Worm (Caenorhabditis elegans) whole organism, L4 larva: ENCODE measurements around the gene M199.135.

ENCODE experiments used
- D1046.2 ChIP-seq: fragments of 200-800 bp; sonication (Bioruptor generic); IDR thresholded peaks from 2 replicates; pipeline ENCODE4 v1.3.6; 2022; ENCODE audit warnings: missing genetic modification characterization, missing compliant biosample characterization
- F26F4.8 ChIP-seq: fragments of 200-800 bp; sonication (Bioruptor generic); conservative IDR thresholded peaks from 2 replicates; pipeline ENCODE4 v1.3.6; 2022; ENCODE audit warnings: missing genetic modification characterization, missing compliant biosample characterization
- F49E8.2 ChIP-seq: sonication (generic microtip); optimal IDR thresholded peaks from 2 replicates; lab custom pipeline; 2016; ENCODE audit warnings: missing compliant biosample characterization, mild to moderate bottlenecking, missing genetic modification characterization, borderline replicate concordance
- T26A8.4 ChIP-seq: fragments of 200-800 bp; sonication (Bioruptor generic); IDR thresholded peaks from 2 replicates; pipeline ENCODE4 v1.3.6; 2022; ENCODE audit warnings: missing genetic modification characterization, missing compliant biosample characterization
- aha-1 ChIP-seq: fragments of 150-350 bp; peaks from one replicate; lab custom pipeline; 2014; ENCODE audit warnings: missing biosample characterization, missing genetic modification characterization
- aly-2 ChIP-seq: sonication (generic microtip); optimal IDR thresholded peaks from 2 replicates; lab custom pipeline; 2018; ENCODE audit warnings: missing biosample characterization, missing genetic modification characterization
- ceh-28 ChIP-seq: fragments of 150-350 bp; optimal IDR thresholded peaks from 2 replicates; lab custom pipeline; 2014; ENCODE audit warnings: missing biosample characterization, missing genetic modification reagents, missing genetic modification characterization
- ceh-82 ChIP-seq: sonication (generic microtip); optimal IDR thresholded peaks from 2 replicates; lab custom pipeline; 2017; ENCODE audit warnings: missing biosample characterization, missing genetic modification characterization
- ces-1 ChIP-seq: fragments of 150-350 bp; sonication (generic microtip); optimal IDR thresholded peaks from 4 replicates; lab custom pipeline; 2014; ENCODE audit warnings: missing biosample characterization, missing genetic modification reagents, missing genetic modification characterization
- cey-2 ChIP-seq: sonication (generic microtip); optimal IDR thresholded peaks from 3 replicates; lab custom pipeline; 2017; ENCODE audit warnings: missing genetic modification characterization, mild to moderate bottlenecking, missing compliant biosample characterization, antibody characterized with exemption, borderline replicate concordance; ENCODE audit not compliant: insufficient read depth
- dmd-6 ChIP-seq: fragments of 200-800 bp; sonication (Bioruptor generic); IDR thresholded peaks from 2 replicates; pipeline ENCODE4 v1.3.6; 2022; ENCODE audit warnings: missing genetic modification reagents, missing genetic modification characterization, missing compliant biosample characterization
- dmd-8 ChIP-seq: fragments of 200-800 bp; sonication (Bioruptor generic); IDR thresholded peaks from 2 replicates; pipeline ENCODE4 v1.3.6; 2022; ENCODE audit warnings: missing genetic modification characterization, missing compliant biosample characterization
- egl-43 ChIP-seq: fragments of 200-800 bp; sonication (Bioruptor generic); IDR thresholded peaks from 2 replicates; pipeline ENCODE4 v1.3.6; 2022; ENCODE audit warnings: missing genetic modification reagents, missing genetic modification characterization, missing compliant biosample characterization
- hlh-11 ChIP-seq: fragments of 200-800 bp; sonication (Bioruptor generic); optimal IDR thresholded peaks from 2 replicates; lab custom pipeline; 2018; ENCODE audit warnings: mild to moderate bottlenecking, missing genetic modification characterization, missing compliant biosample characterization
- hmg-1.1 ChIP-seq: fragments of 200-800 bp; sonication (Bioruptor generic); IDR thresholded peaks from 2 replicates; pipeline ENCODE4 v1.3.6; 2022; ENCODE audit warnings: missing genetic modification reagents, missing genetic modification characterization, missing compliant biosample characterization
- jun-1 ChIP-seq: fragments of 150-350 bp; optimal IDR thresholded peaks from 2 replicates; lab custom pipeline; 2014; ENCODE audit warnings: missing biosample characterization, missing genetic modification reagents, missing genetic modification characterization
- lin-13 ChIP-seq: fragments of 150-350 bp; optimal IDR thresholded peaks from 2 replicates; lab custom pipeline; 2014; ENCODE audit warnings: missing biosample characterization, missing genetic modification reagents, missing genetic modification characterization
- lin-15B ChIP-seq: fragments of 150-350 bp; sonication (generic microtip); optimal IDR thresholded peaks from 3 replicates; lab custom pipeline; 2014; ENCODE audit warnings: missing biosample characterization, missing genetic modification characterization
- lir-3 ChIP-seq: sonication (generic microtip); optimal IDR thresholded peaks from 2 replicates; lab custom pipeline; 2016; ENCODE audit warnings: mild to moderate bottlenecking, missing genetic modification characterization, missing compliant biosample characterization
- mdl-1 ChIP-seq, 2 experiments: fragments of 150-350 bp in 1 of 2; sonication (generic microtip) in 1 of 2; optimal IDR thresholded peaks; 2 replicates each; lab custom pipeline; 2014 to 2017; ENCODE audit warnings: missing biosample characterization in 2 of 2, missing genetic modification characterization in 2 of 2
- mdt-29 ChIP-seq: fragments of 200-800 bp; sonication (Bioruptor generic); IDR thresholded peaks from 2 replicates; pipeline ENCODE4 v1.3.6; 2022; ENCODE audit warnings: missing genetic modification reagents, missing genetic modification characterization, missing compliant biosample characterization
- mes-2 ChIP-seq: sonication (generic microtip); optimal IDR thresholded peaks from 2 replicates; lab custom pipeline; 2016; ENCODE audit warnings: missing genotype, mild to moderate bottlenecking, missing genetic modification characterization, missing compliant biosample characterization; ENCODE audit not compliant: poor library complexity, severe bottlenecking
- mxl-3 ChIP-seq: fragments of 200-800 bp; sonication (Bioruptor generic); optimal IDR thresholded peaks from 2 replicates; lab custom pipeline; 2018; ENCODE audit warnings: mild to moderate bottlenecking, missing genetic modification characterization, missing compliant biosample characterization
- nhr-102 ChIP-seq: sonication (generic microtip); optimal IDR thresholded peaks from 2 replicates; lab custom pipeline; 2016; ENCODE audit warnings: mild to moderate bottlenecking, missing genetic modification characterization, moderate library complexity, missing compliant biosample characterization
- nhr-25 ChIP-seq: sonication (generic microtip); optimal IDR thresholded peaks from 2 replicates; lab custom pipeline; 2017; ENCODE audit warnings: missing genetic modification characterization, mild to moderate bottlenecking, missing compliant biosample characterization, antibody characterized with exemption, moderate library complexity, borderline replicate concordance; ENCODE audit not compliant: insufficient read depth
- nhr-41 ChIP-seq: fragments of 200-800 bp; sonication (Bioruptor generic); IDR thresholded peaks from 2 replicates; pipeline ENCODE4 v1.3.6; 2022; ENCODE audit warnings: missing genetic modification reagents, missing genetic modification characterization, missing compliant biosample characterization
- nhr-42 ChIP-seq: fragments of 200-800 bp; sonication (Bioruptor generic); IDR thresholded peaks from 2 replicates; pipeline ENCODE4 v1.3.6; 2022; ENCODE audit warnings: missing genetic modification characterization, missing compliant biosample characterization
- nhr-76 ChIP-seq: fragments of 150-350 bp; optimal IDR thresholded peaks from 2 replicates; lab custom pipeline; 2014; ENCODE audit warnings: missing biosample characterization, missing genetic modification characterization
- php-3 ChIP-seq: fragments of 200-800 bp; sonication (Bioruptor generic); IDR thresholded peaks from 2 replicates; pipeline ENCODE4 v1.3.6; 2022; ENCODE audit warnings: missing genetic modification reagents, missing genetic modification characterization, missing compliant biosample characterization
- pqm-1 ChIP-seq: sonication (generic microtip); optimal IDR thresholded peaks from 2 replicates; lab custom pipeline; 2017; ENCODE audit warnings: missing biosample characterization, missing genetic modification characterization
- rbr-2 ChIP-seq: sonication (generic microtip); optimal IDR thresholded peaks from 2 replicates; lab custom pipeline; 2016; ENCODE audit warnings: missing genotype, missing genetic modification characterization, missing compliant biosample characterization
- snpc-1.2 ChIP-seq: fragments of 200-800 bp; sonication (Bioruptor generic); IDR thresholded peaks from 2 replicates; pipeline ENCODE4 v1.3.6; 2022; ENCODE audit warnings: missing genetic modification reagents, missing genetic modification characterization, missing compliant biosample characterization
- tag-97 ChIP-seq: fragments of 200-800 bp; sonication (Bioruptor generic); IDR thresholded peaks from 2 replicates; pipeline ENCODE4 v1.3.6; 2022; ENCODE audit warnings: missing genetic modification characterization, missing compliant biosample characterization
- unc-39 ChIP-seq: sonication (generic microtip); optimal IDR thresholded peaks from 2 replicates; lab custom pipeline; 2017; ENCODE audit warnings: missing biosample characterization, missing genetic modification characterization
- unc-62 ChIP-seq, 3 experiments: fragments of 150-350 bp in 1 of 3; sonication (generic microtip); optimal IDR thresholded peaks in 2 of 3; peaks in 1 of 3; 1 replicate in 1 of 3; 2 replicates in 2 of 3; lab custom pipeline; 2014 to 2017; ENCODE audit warnings: missing biosample characterization in 3 of 3, missing genetic modification characterization in 3 of 3, missing genetic modification reagents in 3 of 3, missing genotype in 1 of 3
- zag-1 ChIP-seq: fragments of 150-350 bp; optimal IDR thresholded peaks from 2 replicates; lab custom pipeline; 2014; ENCODE audit warnings: missing biosample characterization, missing genetic modification characterization
- zfp-2 ChIP-seq: sonication (generic microtip); optimal IDR thresholded peaks from 2 replicates; lab custom pipeline; 2016; ENCODE audit warnings: mild to moderate bottlenecking, missing genetic modification characterization, missing compliant biosample characterization

The M199.135 gene

ce11 chrIV:15098294-15098693 lies 16.1 kb upstream of the M199.135 start, which contains the start of gene srt-49:
Gene srt-49, minus strand, starts transcription at chrIV:15098394.
- TF ChIP-seq aly-2 (tag; lab: Kevin White, UChicago) (no peak), ceh-28 (no peak), nhr-42 (GFP tag; lab: Robert Waterston, UW) (no peak), zag-1 (tag; lab: Kevin White, UChicago) (no peak), hmg-1.1 (no peak), F26F4.8 (GFP tag; lab: Robert Waterston, UW) (no peak), nhr-25 (tag; lab: Kevin White, UChicago) (no peak), F49E8.2 (tag; lab: Kevin White, UChicago) (no peak), D1046.2 (GFP tag; lab: Robert Waterston, UW) (no peak), zfp-2 (tag; lab: Kevin White, UChicago) (no peak), pqm-1 (tag; lab: Kevin White, UChicago) (no peak), lin-15B (no peak), unc-39 (tag; lab: Kevin White, UChicago) (no peak), lin-13 (GFP tag; lab: Kevin White, UChicago) (no peak), mes-2 (tag; lab: Kevin White, UChicago) (no peak), ceh-82 (tag; lab: Kevin White, UChicago) (no peak), nhr-41 (GFP tag; lab: Robert Waterston, UW) (no peak), rbr-2 (no peak), hlh-11 (tag; lab: Kevin White, UChicago) (no peak)

DNA sequence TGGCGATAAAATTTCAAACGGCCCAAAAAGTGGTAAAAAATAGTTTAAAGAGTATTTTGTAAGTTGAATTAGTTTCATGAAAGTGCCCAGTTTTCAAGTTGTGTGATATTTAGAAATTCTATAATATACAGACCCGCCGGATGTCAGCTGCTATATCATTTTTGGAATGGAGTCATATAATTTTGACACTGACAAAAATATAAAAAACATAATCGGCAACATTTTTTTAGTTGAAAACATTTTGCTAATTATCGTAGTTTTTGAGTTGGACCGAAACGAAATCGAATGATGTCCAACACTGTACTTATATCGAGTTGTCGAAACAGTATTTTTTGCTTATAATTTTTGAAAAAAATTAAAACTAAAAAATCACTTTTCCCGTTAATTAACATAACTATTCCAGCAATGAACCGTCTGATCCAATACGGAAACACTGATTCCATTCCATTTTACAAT lies 11.2 kb upstream of the M199.135 start, which contains the start of gene srt-44:
TSS of gene srt-44 (plus strand) at position 406 of the 456 bp plus-strand sequence.
- TF ChIP-seq D1046.2 (GFP tag; lab: Robert Waterston, UW) = no peak
- no peak for TF ChIP-seq dmd-6 (GFP tag; lab: Robert Waterston, UW)
- no peak for TF ChIP-seq mxl-3 (GFP tag; lab: Kevin White, UChicago)
- no peak for TF ChIP-seq nhr-76 (tag; lab: Kevin White, UChicago)
- no peak for TF ChIP-seq mdl-1 (tag; optimal IDR thresholded peaks at IDR 0.05; lab: Kevin White, UChicago)
- no peak for TF ChIP-seq ces-1 (GFP tag; lab: Kevin White, UChicago)
- TF ChIP-seq jun-1 (tag; lab: Kevin White, UChicago) = no peak
- no peak for TF ChIP-seq lir-3
- TF ChIP-seq egl-43 (GFP tag; lab: Robert Waterston, UW) = no peak
- no peak for TF ChIP-seq pqm-1 (tag; lab: Kevin White, UChicago)
- TF ChIP-seq mdt-29 (GFP tag; lab: Robert Waterston, UW) = no peak
- no peak for TF ChIP-seq T26A8.4 (GFP tag; lab: Robert Waterston, UW)
- TF ChIP-seq nhr-102 (tag; lab: Kevin White, UChicago) = no peak
- TF ChIP-seq php-3 (GFP tag; lab: Robert Waterston, UW) = no peak
- TF ChIP-seq zag-1 (tag; lab: Kevin White, UChicago) = no peak
- no peak for TF ChIP-seq cey-2 (tag; lab: Kevin White, UChicago)

- no peak for TF ChIP-seq egl-43 (GFP tag; lab: Robert Waterston, UW)
- peak; percentile 71 for TF ChIP-seq lin-13 (GFP tag; lab: Kevin White, UChicago)
- peak; percentile 79 for TF ChIP-seq snpc-1.2 (GFP tag; lab: Robert Waterston, UW)
- TF ChIP-seq dmd-8 (GFP tag; lab: Robert Waterston, UW) = no peak
Observed at ce11 chrIV:15107218-15107617, 7.2 kb upstream of the M199.135 start.

ce11 chrIV:15108475-15108874 lies 5.9 kb upstream of the M199.135 start, which contains the start of gene M199.2:
Gene M199.2, plus strand, starts transcription at chrIV:15108775.
- TF ChIP-seq aha-1 (tag; lab: Kevin White, UChicago) (peak; percentile 56), unc-62 (GFP tag; optimal IDR thresholded peaks at IDR 0.05 in 1 of 2; lab: Kevin White, UChicago) (peak in 1 of 2 experiments; percentile 73), unc-62 (tag; optimal IDR thresholded peaks at IDR 0.05; lab: Kevin White, UChicago) (no peak), tag-97 (GFP tag; lab: Robert Waterston, UW) (no peak), zag-1 (tag; lab: Kevin White, UChicago) (no peak), ces-1 (GFP tag; lab: Kevin White, UChicago) (no peak)
